Worm (Caenorhabditis elegans) whole organism, L4/young adult: Measurements from ENCODE around the gene mrps-31.

Source experiments
- dao-5 ChIP-seq: sonication (generic microtip); optimal IDR thresholded peaks from 2 replicates; lab custom pipeline; 2016; ENCODE audit warnings: missing genotype, missing genetic modification characterization, moderate library complexity, missing compliant biosample characterization
- him-1 ChIP-seq: sonication (generic microtip); optimal IDR thresholded peaks from 2 replicates; lab custom pipeline; 2016; ENCODE audit warnings: missing genotype, missing genetic modification reagents, missing genetic modification characterization, missing compliant biosample characterization

- TF ChIP-seq dao-5 (tag; lab: Kevin White, UChicago) (no peak), him-1 (tag; lab: Kevin White, UChicago) (no peak)
Measured at ce11 chrIII:3674149-3674548, 44.0 kb upstream of the mrps-31 start.
